Fruit fly (Drosophila melanogaster): ENCODE results near the gene PGRP-LE.

Gene PGRP-LE

DNA sequence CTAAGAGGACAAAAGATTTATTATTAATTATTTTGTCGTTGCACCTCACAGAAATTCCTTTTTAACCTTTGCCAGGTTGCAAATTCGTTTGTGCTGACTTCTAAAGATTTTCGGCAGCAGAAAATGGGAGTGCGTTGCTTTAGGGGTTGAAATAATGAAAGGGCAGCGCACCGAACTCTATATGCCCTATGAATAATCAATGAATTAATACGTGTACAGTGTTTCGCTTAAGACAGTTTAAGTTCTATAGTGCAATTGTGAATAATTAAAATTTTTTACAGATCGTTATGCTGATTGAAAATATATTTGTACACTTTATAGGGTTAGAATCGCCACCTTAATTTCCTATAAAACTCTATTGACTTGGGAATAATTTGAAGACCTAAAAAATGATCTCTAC is 12.4 kb upstream of the PGRP-LE start:
- TF ChIP-seq Hr96 (GFP tag; optimal IDR thresholded peaks at IDR 0.05) (no peak), CG12768 (GFP tag; optimal IDR thresholded peaks at IDR 0.05) (no peak), CG7045 (GFP tag; optimal IDR thresholded peaks at IDR 0.05) (no peak), Mnt (GFP tag; optimal IDR thresholded peaks at IDR 0.05) (no peak), CG33017 (tag; optimal IDR thresholded peaks at IDR 0.05) (no peak), Clk (GFP tag; optimal IDR thresholded peaks at IDR 0.05) (no peak), CG14711 (tag; optimal IDR thresholded peaks at IDR 0.05) (no peak), cnc (optimal IDR thresholded peaks at IDR 0.05) (no peak), bab1 (GFP tag; optimal IDR thresholded peaks at IDR 0.05) (no peak), tj (GFP tag; optimal IDR thresholded peaks at IDR 0.05) (no peak), CG11617 (GFP tag; optimal IDR thresholded peaks at IDR 0.05) (no peak), CG5204 (GFP tag; optimal IDR thresholded peaks at IDR 0.05) (no peak), toe (GFP tag; optimal IDR thresholded peaks at IDR 0.05) (no peak), CG1620 (GFP tag; optimal IDR thresholded peaks at IDR 0.05) (no peak), CG7101 (tag; optimal IDR thresholded peaks at IDR 0.05) (no peak), cic (GFP tag; optimal IDR thresholded peaks at IDR 0.05) (no peak), pad (GFP tag; optimal IDR thresholded peaks at IDR 0.05) (no peak), kay (GFP tag; ENCODE audit: borderline replicate concordance) (no peak), Crg-1 (GFP tag; optimal IDR thresholded peaks at IDR 0.05) (no peak)

DNA sequence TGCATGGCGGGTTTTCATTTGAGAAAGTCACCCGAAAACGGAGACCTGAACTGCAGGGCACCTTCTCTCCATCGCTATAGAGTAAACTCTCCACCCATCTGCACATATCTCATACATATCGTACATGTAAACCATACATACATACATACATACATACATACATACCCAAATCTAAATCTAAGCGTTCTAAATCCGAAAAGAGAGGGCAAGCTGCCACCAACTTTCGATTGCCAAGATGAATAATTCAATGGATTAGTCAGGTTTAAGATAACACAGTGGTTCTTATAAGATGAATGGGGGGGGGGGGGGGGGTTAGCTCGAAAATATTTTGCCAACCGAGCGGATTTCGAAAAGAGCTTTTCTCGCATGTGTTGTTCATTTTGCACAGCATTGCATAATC is 10.8 kb upstream of the PGRP-LE start:
- TF ChIP-seq ovo (GFP tag; optimal IDR thresholded peaks at IDR 0.05) (no peak), Mnt (GFP tag; optimal IDR thresholded peaks at IDR 0.05) (no peak), CG12768 (GFP tag; optimal IDR thresholded peaks at IDR 0.05) (no peak), tj (GFP tag; optimal IDR thresholded peaks at IDR 0.05) (peak; percentile 86), Hr96 (GFP tag; optimal IDR thresholded peaks at IDR 0.05) (no peak), kay (GFP tag; ENCODE audit: borderline replicate concordance) (no peak), CG5204 (GFP tag; optimal IDR thresholded peaks at IDR 0.05) (no peak), CG33017 (tag; optimal IDR thresholded peaks at IDR 0.05) (no peak)

DNA sequence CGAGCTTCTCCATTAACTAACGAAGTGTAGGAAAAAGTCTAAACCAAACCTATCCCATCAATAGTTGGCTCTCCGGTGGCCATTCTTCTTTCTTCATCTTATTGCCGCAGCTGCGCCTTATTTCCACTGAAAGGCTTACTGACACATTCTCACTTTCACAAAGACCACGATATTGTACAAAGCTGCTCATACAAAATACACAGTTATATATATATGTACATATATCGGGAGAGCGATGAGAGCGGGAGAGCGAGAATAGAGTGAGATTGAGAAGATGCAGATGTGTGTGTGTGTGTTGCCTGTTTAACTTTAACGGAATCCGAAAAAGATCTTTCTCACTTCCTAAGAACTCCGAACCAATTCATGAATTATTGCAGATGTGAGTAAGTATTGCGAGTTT is 9.5 kb upstream of the PGRP-LE start:
- TF ChIP-seq kay (GFP tag; ENCODE audit: borderline replicate concordance) (peak; percentile 93), tj (GFP tag; optimal IDR thresholded peaks at IDR 0.05) (peak; percentile 22), CG11617 (GFP tag; optimal IDR thresholded peaks at IDR 0.05) (no peak), ovo (GFP tag; optimal IDR thresholded peaks at IDR 0.05) (peak; percentile 18)

dm6 chrX:15812615-15812995 is 8.9 kb upstream of the PGRP-LE start:
- peak; percentile 75 for TF ChIP-seq kay (GFP tag; ENCODE audit: borderline replicate concordance)
- no peak for TF ChIP-seq ovo (GFP tag; optimal IDR thresholded peaks at IDR 0.05)

- TF ChIP-seq kay (GFP tag; ENCODE audit: borderline replicate concordance) (peak; percentile 80), Mnt (GFP tag; optimal IDR thresholded peaks at IDR 0.05) (peak; percentile 20), CG5204 (GFP tag; optimal IDR thresholded peaks at IDR 0.05) (no peak), CG14711 (tag; optimal IDR thresholded peaks at IDR 0.05) (peak; percentile 65), cic (GFP tag; optimal IDR thresholded peaks at IDR 0.05) (peak; percentile 61), CG1620 (GFP tag; optimal IDR thresholded peaks at IDR 0.05) (no peak), CG33017 (tag; optimal IDR thresholded peaks at IDR 0.05) (no peak), toe (GFP tag; optimal IDR thresholded peaks at IDR 0.05) (no peak), CG7045 (GFP tag; optimal IDR thresholded peaks at IDR 0.05) (no peak), bab1 (GFP tag; optimal IDR thresholded peaks at IDR 0.05) (peak; percentile 78), tj (GFP tag; optimal IDR thresholded peaks at IDR 0.05) (peak; percentile 82), CG11617 (GFP tag; optimal IDR thresholded peaks at IDR 0.05) (peak; percentile 44), Hr96 (GFP tag; optimal IDR thresholded peaks at IDR 0.05) (no peak), CG12768 (GFP tag; optimal IDR thresholded peaks at IDR 0.05) (peak; percentile 3), pad (GFP tag; optimal IDR thresholded peaks at IDR 0.05) (peak; percentile 1), cnc (optimal IDR thresholded peaks at IDR 0.05) (no peak), Crg-1 (GFP tag; optimal IDR thresholded peaks at IDR 0.05) (no peak), Clk (GFP tag; optimal IDR thresholded peaks at IDR 0.05) (no peak), ovo (GFP tag; optimal IDR thresholded peaks at IDR 0.05) (no peak), CG7101 (tag; optimal IDR thresholded peaks at IDR 0.05) (peak; percentile 27)
Measured at dm6 chrX:15811666-15812614, 8.3 kb upstream of the PGRP-LE start.

DNA sequence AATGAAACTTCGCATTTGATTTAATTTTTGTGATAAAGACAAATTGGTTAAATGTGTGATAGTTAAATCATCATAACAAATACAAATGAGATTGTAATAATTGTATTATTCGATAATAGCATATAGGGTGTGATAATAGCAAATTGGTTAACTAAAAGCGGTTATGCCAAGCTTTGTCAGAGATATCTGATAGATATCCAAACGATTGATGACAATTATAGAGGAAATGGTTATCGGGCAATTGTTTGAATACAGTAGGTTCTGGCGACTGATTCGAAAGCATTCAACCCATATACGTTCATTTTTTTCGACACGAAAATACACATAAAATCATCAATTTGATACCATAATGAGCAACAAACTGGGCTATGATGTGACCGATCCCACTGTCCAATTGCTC is 5.6 kb upstream of the PGRP-LE start, which contains the start of gene CG8509:
TSS of gene CG8509 (plus strand) at position 301 of the 400 bp plus-strand sequence.
- TF ChIP-seq Clk (GFP tag; optimal IDR thresholded peaks at IDR 0.05) (no peak), cic (GFP tag; optimal IDR thresholded peaks at IDR 0.05) (no peak), CG11617 (GFP tag; optimal IDR thresholded peaks at IDR 0.05) (no peak), CG7045 (GFP tag; optimal IDR thresholded peaks at IDR 0.05) (no peak), CG12768 (GFP tag; optimal IDR thresholded peaks at IDR 0.05) (no peak), CG1620 (GFP tag; optimal IDR thresholded peaks at IDR 0.05) (no peak), bab1 (GFP tag; optimal IDR thresholded peaks at IDR 0.05) (no peak), CG5204 (GFP tag; optimal IDR thresholded peaks at IDR 0.05) (no peak), ovo (GFP tag; optimal IDR thresholded peaks at IDR 0.05) (no peak), kay (GFP tag; ENCODE audit: borderline replicate concordance) (no peak), Crg-1 (GFP tag; optimal IDR thresholded peaks at IDR 0.05) (no peak), tj (GFP tag; optimal IDR thresholded peaks at IDR 0.05) (no peak), toe (GFP tag; optimal IDR thresholded peaks at IDR 0.05) (no peak), Mnt (GFP tag; optimal IDR thresholded peaks at IDR 0.05) (no peak), cnc (optimal IDR thresholded peaks at IDR 0.05) (no peak), CG7101 (tag; optimal IDR thresholded peaks at IDR 0.05) (no peak)

Measured in whole organism, adult.